Fruit fly (Drosophila melanogaster) whole organism, embryonic: Measurements from ENCODE around the gene CG5910.

Experiments
- CG10431 ChIP-seq: fragments of 200-800 bp; sonication (Bioruptor generic); optimal IDR thresholded peaks from 3 replicates; lab custom pipeline; 2018; ENCODE audit warnings: missing biosample characterization, mild to moderate bottlenecking, missing genetic modification characterization
- CG10959 ChIP-seq: fragments of 200-800 bp; sonication (Bioruptor generic); IDR thresholded peaks from 2 replicates; pipeline ENCODE4 v1.3.6; 2022; ENCODE audit warnings: missing biosample characterization, missing genetic modification characterization
- CG11398 ChIP-seq: fragments of 200-800 bp; sonication (Bioruptor generic); optimal IDR thresholded peaks from 2 replicates; lab custom pipeline; 2016; ENCODE audit warnings: missing biosample characterization, missing genetic modification characterization
- CG11456 ChIP-seq: fragments of 200-800 bp; sonication (Bioruptor generic); IDR thresholded peaks from 3 replicates; pipeline ENCODE4 v1.3.6; 2022; ENCODE audit warnings: missing biosample characterization, missing genetic modification characterization
- CG12219 ChIP-seq: fragments of 200-800 bp; sonication (Bioruptor generic); optimal IDR thresholded peaks from 3 replicates; lab custom pipeline; 2018; ENCODE audit warnings: missing biosample characterization, mild to moderate bottlenecking, missing genetic modification characterization
- CG15011 ChIP-seq: fragments of 200-800 bp; sonication (Bioruptor generic); optimal IDR thresholded peaks from 3 replicates; lab custom pipeline; 2018; ENCODE audit warnings: missing biosample characterization, mild to moderate bottlenecking, missing genetic modification characterization
- CG16863 ChIP-seq: fragments of 200-800 bp; sonication (Bioruptor generic); optimal IDR thresholded peaks from 3 replicates; lab custom pipeline; 2016; ENCODE audit warnings: missing biosample characterization, missing genetic modification characterization
- CG17568 ChIP-seq: fragments of 200-800 bp; sonication (Bioruptor generic); optimal IDR thresholded peaks from 2 replicates; lab custom pipeline; 2018; ENCODE audit warnings: missing biosample characterization, mild to moderate bottlenecking, missing genetic modification characterization, moderate library complexity
- CG17612 ChIP-seq: fragments of 200-800 bp; sonication (Bioruptor generic); IDR thresholded peaks from 2 replicates; pipeline ENCODE4 v1.3.6; 2022; ENCODE audit warnings: missing biosample characterization, missing genetic modification characterization
- CG2120 ChIP-seq: fragments of 200-800 bp; sonication (Bioruptor generic); optimal IDR thresholded peaks from 3 replicates; lab custom pipeline; 2016; ENCODE audit warnings: missing biosample characterization, missing genetic modification characterization
- CG2678 ChIP-seq: fragments of 200-800 bp; sonication (Bioruptor generic); optimal IDR thresholded peaks from 3 replicates; lab custom pipeline; 2019; ENCODE audit warnings: missing biosample characterization, mild to moderate bottlenecking, missing genetic modification characterization, moderate library complexity
- CG2875 ChIP-seq: fragments of 200-800 bp; sonication (Bioruptor generic); optimal IDR thresholded peaks from 2 replicates; lab custom pipeline; 2017; ENCODE audit warnings: missing biosample characterization, mild to moderate bottlenecking, missing genetic modification characterization, missing genetic modification reagents
- CG3065 ChIP-seq: fragments of 200-800 bp; sonication (Bioruptor generic); optimal IDR thresholded peaks from 2 replicates; lab custom pipeline; 2016; ENCODE audit warnings: missing biosample characterization, missing genetic modification characterization
- CG3847 ChIP-seq: fragments of 200-800 bp; sonication (Bioruptor generic); IDR thresholded peaks from 2 replicates; pipeline ENCODE4 v1.3.6; 2022; ENCODE audit warnings: missing biosample characterization, missing genetic modification characterization
- CG4404 ChIP-seq: fragments of 200-800 bp; sonication (Bioruptor generic); IDR thresholded peaks from 2 replicates; pipeline ENCODE4 v1.3.6; 2022; ENCODE audit warnings: missing biosample characterization, missing genetic modification characterization
- CG4707 ChIP-seq: fragments of 200-800 bp; sonication (Bioruptor generic); optimal IDR thresholded peaks from 2 replicates; lab custom pipeline; 2018; ENCODE audit warnings: missing biosample characterization, mild to moderate bottlenecking, missing genetic modification characterization, moderate library complexity
- CG6254 ChIP-seq: fragments of 200-800 bp; sonication (Bioruptor generic); optimal IDR thresholded peaks from 3 replicates; lab custom pipeline; 2017; ENCODE audit warnings: mild to moderate bottlenecking, missing biosample characterization, missing genetic modification reagents, missing genetic modification characterization
- CG7928 ChIP-seq: fragments of 200-800 bp; sonication (Bioruptor generic); optimal IDR thresholded peaks from 2 replicates; lab custom pipeline; 2017; ENCODE audit warnings: missing biosample characterization, mild to moderate bottlenecking, missing genetic modification characterization
- CG8478 ChIP-seq: fragments of >200 bp; optimal IDR thresholded peaks from 2 replicates; lab custom pipeline; 2018
- CG9797 ChIP-seq: fragments of 200-800 bp; sonication (Bioruptor generic); optimal IDR thresholded peaks from 3 replicates; lab custom pipeline; 2018; ENCODE audit warnings: missing biosample characterization, mild to moderate bottlenecking, missing genetic modification characterization
- CTCF ChIP-seq: fragments of 200-800 bp; sonication (Bioruptor generic); optimal IDR thresholded peaks from 2 replicates; lab custom pipeline; 2017; ENCODE audit warnings: missing biosample characterization, mild to moderate bottlenecking, missing genetic modification characterization, moderate library complexity
- Dek ChIP-seq: fragments of 200-800 bp; sonication (Bioruptor generic); optimal IDR thresholded peaks from 3 replicates; lab custom pipeline; 2019; ENCODE audit warnings: missing biosample characterization, mild to moderate bottlenecking, missing genetic modification characterization, moderate library complexity
- Doc2 ChIP-seq: fragments of 200-800 bp; sonication (Bioruptor generic); IDR thresholded peaks from 2 replicates; pipeline ENCODE4 v1.3.6; 2022; ENCODE audit warnings: missing biosample characterization, missing genetic modification characterization
- HLH54F ChIP-seq: fragments of 200-800 bp; sonication (Bioruptor generic); optimal IDR thresholded peaks from 3 replicates; lab custom pipeline; 2016; ENCODE audit warnings: missing biosample characterization, missing genetic modification characterization
- HLHmδ ChIP-seq: fragments of 200-800 bp; sonication (Bioruptor generic); optimal IDR thresholded peaks from 2 replicates; lab custom pipeline; 2018; ENCODE audit warnings: missing biosample characterization, mild to moderate bottlenecking, missing genetic modification characterization, moderate library complexity
- Hmr ChIP-seq: fragments of 200-800 bp; sonication (Bioruptor generic); optimal IDR thresholded peaks from 3 replicates; lab custom pipeline; 2017; ENCODE audit warnings: mild to moderate bottlenecking, missing biosample characterization, missing genetic modification reagents, missing genetic modification characterization
- Hmx ChIP-seq: fragments of 200-800 bp; sonication (Bioruptor generic); optimal IDR thresholded peaks from 2 replicates; lab custom pipeline; 2016; ENCODE audit warnings: missing biosample characterization, missing genetic modification characterization
- Hsf ChIP-seq: fragments of 200-800 bp; sonication (Bioruptor generic); optimal IDR thresholded peaks from 3 replicates; lab custom pipeline; 2016; ENCODE audit warnings: missing biosample characterization, missing genetic modification characterization
- Kr ChIP-seq: fragments of 200-800 bp; sonication (Bioruptor generic); optimal IDR thresholded peaks from 2 replicates; lab custom pipeline; 2017; ENCODE audit warnings: missing biosample characterization, mild to moderate bottlenecking, missing genetic modification characterization
- NFAT ChIP-seq: fragments of 200-800 bp; sonication (Bioruptor generic); IDR thresholded peaks from 2 replicates; pipeline ENCODE4 v1.3.6; 2022; ENCODE audit warnings: missing biosample characterization, missing genetic modification characterization
- Nf-YB ChIP-seq: fragments of 200-800 bp; sonication (Bioruptor generic); optimal IDR thresholded peaks from 3 replicates; lab custom pipeline; 2019; ENCODE audit warnings: missing biosample characterization, mild to moderate bottlenecking, missing genetic modification characterization, moderate library complexity
- YL-1 ChIP-seq: fragments of 200-800 bp; sonication (Bioruptor generic); optimal IDR thresholded peaks from 3 replicates; lab custom pipeline; 2017; ENCODE audit warnings: missing biosample characterization, mild to moderate bottlenecking, missing genetic modification characterization
- al ChIP-seq: fragments of 200-800 bp; sonication (Bioruptor generic); IDR thresholded peaks from 2 replicates; pipeline ENCODE4 v1.3.6; 2022; ENCODE audit warnings: missing biosample characterization, missing genetic modification characterization
- bsh ChIP-seq, 2 experiments: fragments of 200-800 bp; sonication (Bioruptor generic); optimal IDR thresholded peaks; 2 replicates each; lab custom pipeline; 2017 to 2018; ENCODE audit warnings: mild to moderate bottlenecking in 2 of 2, missing biosample characterization in 2 of 2, missing genetic modification characterization in 2 of 2, moderate library complexity in 1 of 2
- btn ChIP-seq: fragments of 200-800 bp; sonication (Bioruptor generic); optimal IDR thresholded peaks from 2 replicates; lab custom pipeline; 2016; ENCODE audit warnings: missing biosample characterization, missing genetic modification characterization
- chif ChIP-seq, 2 experiments: fragments of 200-800 bp; sonication (Bioruptor generic); optimal IDR thresholded peaks; 3 replicates each; lab custom pipeline; 2016; ENCODE audit warnings: missing biosample characterization in 2 of 2, missing genetic modification characterization in 2 of 2
- dysf ChIP-seq: fragments of 200-800 bp; sonication (Bioruptor generic); IDR thresholded peaks from 3 replicates; pipeline ENCODE4 v1.3.6; 2022; ENCODE audit warnings: missing biosample characterization, missing genetic modification characterization
- fd96Cb ChIP-seq: fragments of 200-800 bp; sonication (Bioruptor generic); optimal IDR thresholded peaks from 2 replicates; lab custom pipeline; 2018; ENCODE audit warnings: missing biosample characterization, mild to moderate bottlenecking, missing genetic modification characterization, moderate library complexity
- fru ChIP-seq: fragments of >200 bp; optimal IDR thresholded peaks from 2 replicates; lab custom pipeline; 2017
- jigr1 ChIP-seq: fragments of 200-800 bp; sonication (Bioruptor generic); IDR thresholded peaks from 3 replicates; pipeline ENCODE4 v1.3.6; 2022; ENCODE audit warnings: missing biosample characterization, missing genetic modification characterization
- jumu ChIP-seq: fragments of 200-800 bp; sonication (Bioruptor generic); optimal IDR thresholded peaks from 3 replicates; lab custom pipeline; 2016; ENCODE audit warnings: missing biosample characterization, missing genetic modification characterization
- knrl ChIP-seq: fragments of 200-800 bp; sonication (Bioruptor generic); IDR thresholded peaks from 3 replicates; pipeline ENCODE4 v1.3.6; 2022; ENCODE audit warnings: missing biosample characterization, missing genetic modification characterization; ENCODE audit not compliant: partially characterized antibody
- odd ChIP-seq: fragments of 200-800 bp; sonication (Bioruptor generic); optimal IDR thresholded peaks from 2 replicates; lab custom pipeline; 2017; ENCODE audit warnings: missing biosample characterization, mild to moderate bottlenecking, missing genetic modification characterization
- pfk ChIP-seq: fragments of 200-800 bp; sonication (Bioruptor generic); optimal IDR thresholded peaks from 2 replicates; lab custom pipeline; 2018; ENCODE audit warnings: missing biosample characterization, mild to moderate bottlenecking, missing genetic modification characterization, moderate library complexity
- pho ChIP-seq: fragments of 200-800 bp; sonication (Bioruptor generic); optimal IDR thresholded peaks from 2 replicates; lab custom pipeline; 2016; ENCODE audit warnings: missing biosample characterization, missing genetic modification characterization
- pros ChIP-seq: fragments of 200-800 bp; sonication (Bioruptor generic); optimal IDR thresholded peaks from 3 replicates; lab custom pipeline; 2019; ENCODE audit warnings: missing biosample characterization, mild to moderate bottlenecking, missing genetic modification characterization, moderate library complexity
- sr ChIP-seq: fragments of 200-800 bp; sonication (Bioruptor generic); IDR thresholded peaks from 3 replicates; pipeline ENCODE4 v1.3.6; 2022; ENCODE audit warnings: missing biosample characterization, missing genetic modification characterization
- trh ChIP-seq: fragments of 200-800 bp; sonication (Bioruptor generic); optimal IDR thresholded peaks from 2 replicates; lab custom pipeline; 2016; ENCODE audit warnings: missing biosample characterization, missing genetic modification characterization
- vnd ChIP-seq: fragments of 200-800 bp; sonication (Bioruptor generic); IDR thresholded peaks from 3 replicates; pipeline ENCODE4 v1.3.6; 2022; ENCODE audit warnings: missing biosample characterization, missing genetic modification characterization; ENCODE audit not compliant: partially characterized antibody

Gene CG5910

DNA sequence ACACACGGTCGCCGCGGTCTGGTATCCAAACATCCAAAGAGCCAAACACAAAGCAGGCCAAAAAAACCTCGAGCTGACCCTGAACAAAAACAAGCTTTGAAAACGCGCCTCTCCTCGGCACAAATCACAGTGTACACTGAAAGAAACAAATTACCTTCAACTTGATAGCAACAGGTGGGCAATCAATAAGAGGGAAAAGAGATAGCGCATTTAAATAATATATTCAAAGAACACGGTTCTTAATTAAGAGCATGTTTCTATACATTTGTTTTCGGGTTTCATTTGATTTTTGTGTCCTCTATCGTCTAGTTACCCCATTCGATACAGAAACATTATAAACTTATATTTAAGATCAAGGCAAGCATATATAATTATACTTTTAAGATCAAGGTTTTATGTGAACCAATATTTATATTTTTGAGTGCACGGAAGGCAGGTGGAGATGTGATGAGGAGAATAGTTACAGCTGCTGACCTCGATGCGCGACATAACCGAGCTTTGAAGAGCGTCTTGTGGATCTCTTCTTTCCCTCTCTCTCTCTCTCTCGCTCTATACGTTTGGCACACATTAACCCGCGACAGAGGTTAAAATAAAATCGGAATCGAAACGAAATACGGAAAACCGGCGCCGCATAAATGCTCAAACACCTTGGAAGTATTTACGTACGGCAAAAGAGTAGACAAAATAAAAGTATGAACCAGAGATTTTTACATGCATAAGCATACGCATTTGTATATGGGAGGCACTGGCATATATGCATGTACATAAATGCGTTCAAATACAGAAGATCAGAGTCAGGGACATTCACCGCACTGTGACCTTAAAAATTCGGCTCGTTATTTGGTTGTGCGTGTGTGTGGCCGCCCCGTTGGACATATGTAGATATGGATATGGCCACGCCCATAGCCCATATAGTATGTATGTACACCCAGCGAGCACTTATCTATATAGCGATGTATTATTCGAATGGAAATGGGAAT lies 43.7 kb upstream of the CG5910 start (continued):
- TF ChIP-seq fd96Cb (tag; lab: Kevin White, UChicago) (peak; percentile 82), jumu (GFP tag; lab: Kevin White, UChicago) (peak; percentile 63), pfk (GFP tag; lab: Kevin White, UChicago) (no peak), CG6254 (GFP tag; lab: Kevin White, UChicago) (peak; percentile 44), CG9797 (peak; percentile 13), bsh (GFP tag; optimal IDR thresholded peaks at IDR 0.05; lab: Kevin White, UChicago) (peak; percentile 58 to 82), HLHmδ (no peak), Hsf (peak; percentile 86), CG12219 (GFP tag; lab: Kevin White, UChicago) (peak; percentile 85), CG17612 (GFP tag; lab: Robert Waterston, UW) (no peak), jigr1 (GFP tag; lab: Robert Waterston, UW) (peak; percentile 48; the same call in 1 of the 3 replicates), CG15011 (peak; percentile 70), Hmr (GFP tag; lab: Kevin White, UChicago) (peak; percentile 88), CG7928 (GFP tag; lab: Kevin White, UChicago) (peak; percentile 51), dysf (GFP tag; lab: Robert Waterston, UW) (peak; percentile 89), pho (GFP tag; lab: Kevin White, UChicago) (peak; percentile 80), odd (peak; percentile 82), Kr (no peak), btn (peak; percentile 18), Nf-YB (GFP tag; lab: Kevin White, UChicago) (peak; percentile 69), pros (GFP tag; lab: Kevin White, UChicago) (no peak), vnd (GFP tag; lab: Robert Waterston, UW) (no peak), knrl (no peak), NFAT (peak; percentile 57; the same call in 1 of the 2 replicates), CG4707 (peak; percentile 54), HLH54F (GFP tag; lab: Kevin White, UChicago) (peak; percentile 65), fru (lab: Kevin White, UChicago) (no peak), CG3847 (GFP tag; lab: Robert Waterston, UW) (peak; percentile 73), chif (GFP tag; optimal IDR thresholded peaks at IDR 0.05; lab: Kevin White, UChicago) (peak; percentile 56 to 72), CG2120 (GFP tag; lab: Kevin White, UChicago) (peak; percentile 90), al (GFP tag; lab: Robert Waterston, UW) (peak; percentile 73), Dek (peak; percentile 90), CG17568 (peak; percentile 76), CG10959 (GFP tag; lab: Robert Waterston, UW) (0 out of 2 replicates have a peak, but pooled peaks have one; percentile 46), CG4404 (GFP tag; lab: Robert Waterston, UW) (no peak), CG10431 (peak; percentile 56), CG11398 (GFP tag; lab: Kevin White, UChicago) (peak; percentile 23), CG16863 (peak; percentile 72), Doc2 (GFP tag; lab: Robert Waterston, UW) (no peak), sr (GFP tag; lab: Robert Waterston, UW) (no peak), YL-1 (GFP tag; lab: Kevin White, UChicago) (peak; percentile 31), CG11456 (GFP tag; lab: Robert Waterston, UW) (peak; percentile 74; the same call in 2 of the 3 replicates), trh (peak; percentile 46), CTCF (GFP tag; lab: Kevin White, UChicago) (peak; percentile 41), Hmx (GFP tag; lab: Kevin White, UChicago) (peak; percentile 69), CG8478 (no peak), CG2678 (tag; lab: Kevin White, UChicago) (peak; percentile 93), CG3065 (GFP tag; lab: Kevin White, UChicago) (peak; percentile 33), CG2875 (GFP tag; lab: Kevin White, UChicago) (peak; percentile 80)
